Worm (Caenorhabditis elegans): ENCODE results near the gene nphp-4.

Gene nphp-4

DNA sequence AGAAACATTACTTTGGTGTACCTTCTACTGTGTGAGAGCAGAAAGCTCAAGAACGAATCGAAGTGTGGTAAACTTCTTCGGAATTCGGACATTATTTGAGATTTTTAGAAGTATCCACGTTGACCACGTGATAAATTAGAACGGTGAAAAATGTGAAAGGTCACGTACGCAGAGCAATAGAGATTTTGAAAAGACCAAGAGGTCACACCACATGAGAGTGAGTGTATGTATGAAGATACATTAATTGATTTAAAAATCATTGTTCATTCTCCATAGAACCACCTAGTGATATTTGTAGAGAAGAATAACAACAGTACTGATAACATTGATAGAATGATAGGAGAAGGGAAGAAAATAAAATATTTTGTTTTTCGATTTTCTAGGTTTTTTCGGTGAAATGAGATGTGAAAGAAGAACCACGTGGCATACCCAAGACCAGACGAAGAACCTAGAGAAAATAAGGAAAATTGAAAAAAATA lies 21.0 kb downstream of the nphp-4 start, which contains the start of gene pyc-1 (continued):
- no peak for TF ChIP-seq ceh-45 (GFP tag; IDR thresholded peaks at IDR 0.05)
- no peak for TF ChIP-seq sdc-2 (tag; optimal IDR thresholded peaks at IDR 0.05)

DNA sequence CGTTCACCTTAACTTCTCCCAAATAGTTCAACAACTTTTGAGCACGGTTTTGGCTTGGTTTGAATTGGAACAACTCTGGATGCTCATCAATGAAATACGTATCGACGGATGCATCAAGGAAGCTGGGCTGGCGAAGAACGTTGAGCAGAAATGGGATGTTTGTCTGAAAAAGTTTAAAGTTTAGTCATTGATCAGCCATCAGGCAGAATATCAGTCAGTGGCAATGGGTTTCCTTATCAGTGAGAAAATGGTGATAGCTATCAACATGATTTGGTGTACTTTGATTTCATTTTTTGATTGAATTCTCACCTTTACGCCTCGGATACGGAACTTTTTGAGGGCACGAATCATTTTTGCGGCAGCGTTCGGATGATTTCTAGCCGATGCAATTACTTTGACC lies 23.0 kb downstream of the nphp-4 start:
- no peak for TF ChIP-seq sdc-2 (tag; optimal IDR thresholded peaks at IDR 0.05)
- TF ChIP-seq hlh-15 (tag; optimal IDR thresholded peaks at IDR 0.05): no peak
- TF ChIP-seq rnt-1 (tag; optimal IDR thresholded peaks at IDR 0.05): no peak
- TF ChIP-seq elt-2 (tag; optimal IDR thresholded peaks at IDR 0.05): peak; percentile 34
- TF ChIP-seq odd-2 (tag; optimal IDR thresholded peaks at IDR 0.05): no peak

DNA sequence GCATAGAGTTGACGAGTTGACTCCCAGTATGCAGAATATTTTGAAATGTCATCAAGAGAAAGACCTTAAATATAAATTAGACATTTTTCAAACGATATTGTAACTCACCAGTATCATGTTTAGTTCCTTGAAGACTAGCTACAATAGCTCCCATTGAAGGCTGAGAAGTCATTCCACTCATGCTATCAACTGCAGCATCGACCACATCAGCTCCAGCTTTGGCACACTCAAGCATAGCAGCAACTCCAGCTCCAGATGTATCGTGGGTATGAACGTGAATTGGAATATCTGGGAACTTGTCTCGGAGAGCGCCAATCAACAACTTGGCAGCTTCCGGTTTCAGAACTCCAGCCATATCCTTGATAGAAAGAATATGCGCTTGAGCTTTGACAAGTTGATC lies 24.1 kb downstream of the nphp-4 start:
- TF ChIP-seq nhr-232 (tag; optimal IDR thresholded peaks at IDR 0.05): no peak
- TF ChIP-seq hlh-13 (GFP tag; optimal IDR thresholded peaks at IDR 0.05): no peak
- no peak for TF ChIP-seq ceh-18 (tag; optimal IDR thresholded peaks at IDR 0.05)
- no peak for TF ChIP-seq K09A11.1 (tag; optimal IDR thresholded peaks at IDR 0.05; ENCODE audit: insufficient read depth)

DNA sequence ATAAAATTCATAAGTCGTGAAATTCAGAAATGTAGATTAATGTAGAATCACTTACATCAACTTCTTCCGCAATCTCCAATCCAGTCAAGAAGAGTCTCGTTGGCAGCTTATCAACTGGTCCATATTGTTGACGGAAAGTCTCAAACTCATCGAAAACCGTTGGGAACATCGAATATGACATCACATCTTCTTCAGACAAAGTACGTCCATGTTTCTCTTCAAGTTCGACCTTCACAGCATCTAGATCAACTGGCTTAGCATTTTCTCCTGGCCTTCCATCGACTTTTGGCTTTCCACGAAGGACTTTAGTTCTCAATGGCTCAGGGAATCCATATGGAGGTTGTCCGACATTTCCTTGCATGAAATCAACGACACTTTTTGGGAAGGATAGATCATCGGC lies 24.7 kb downstream of the nphp-4 start:
- TF ChIP-seq madf-2 (tag; optimal IDR thresholded peaks at IDR 0.05) (no peak), odd-2 (tag; optimal IDR thresholded peaks at IDR 0.05) (no peak), hlh-13 (GFP tag; optimal IDR thresholded peaks at IDR 0.05) (no peak), pag-3 (tag; optimal IDR thresholded peaks at IDR 0.05; ENCODE audit: borderline replicate concordance) (no peak), ceh-34 (tag; optimal IDR thresholded peaks at IDR 0.05) (no peak), lin-11 (tag; optimal IDR thresholded peaks at IDR 0.05) (no peak), eyg-1 (tag; optimal IDR thresholded peaks at IDR 0.05) (no peak), ceh-14 (tag; optimal IDR thresholded peaks at IDR 0.05) (no peak), ama-1 (optimal IDR thresholded peaks at IDR 0.05) (no peak), ceh-45 (GFP tag; IDR thresholded peaks at IDR 0.05) (no peak), sox-2 (GFP tag; IDR thresholded peaks at IDR 0.05) (no peak), T23F11.4 (GFP tag; optimal IDR thresholded peaks at IDR 0.05) (no peak), ceh-2 (tag; optimal IDR thresholded peaks at IDR 0.05) (no peak), ceh-22 (tag; optimal IDR thresholded peaks at IDR 0.05) (no peak), hlh-8 (tag; optimal IDR thresholded peaks at IDR 0.05) (no peak), pax-1 (tag; optimal IDR thresholded peaks at IDR 0.05) (no peak), zip-5 (tag; optimal IDR thresholded peaks at IDR 0.05) (no peak), fkh-6 (tag; optimal IDR thresholded peaks at IDR 0.05) (no peak), ets-4 (tag; optimal IDR thresholded peaks at IDR 0.05) (no peak), ceh-30 (tag; optimal IDR thresholded peaks at IDR 0.05) (no peak)

DNA sequence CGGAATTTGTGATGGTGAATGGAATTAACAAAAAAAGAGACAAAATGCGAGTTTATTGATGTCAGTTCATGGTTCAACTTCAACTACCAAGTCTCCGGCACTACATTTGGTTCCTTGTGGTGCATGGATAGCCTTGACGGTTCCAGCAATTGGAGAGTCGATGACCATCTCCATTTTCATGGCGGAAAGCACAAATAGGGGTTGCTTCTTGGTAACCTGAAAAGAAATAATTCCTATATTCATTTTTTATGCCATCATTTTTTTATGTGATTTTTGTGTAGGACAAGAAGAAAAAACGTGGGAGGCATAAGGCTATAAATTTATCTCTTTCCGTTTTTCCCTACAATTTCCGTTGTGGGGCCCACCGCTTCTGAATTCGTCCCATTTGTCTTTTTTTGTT lies 25.5 kb downstream of the nphp-4 start:
- TF ChIP-seq unc-3 (GFP tag; conservative IDR thresholded peaks at IDR 0.05) (no peak), unc-3 (tag; optimal IDR thresholded peaks at IDR 0.05) (no peak), sox-4 (tag; optimal IDR thresholded peaks at IDR 0.05) (no peak), rnt-1 (tag; optimal IDR thresholded peaks at IDR 0.05) (no peak), ceh-2 (tag; optimal IDR thresholded peaks at IDR 0.05) (no peak), hlh-30 (tag; optimal IDR thresholded peaks at IDR 0.05; ENCODE audit: insufficient read depth) (no peak), che-1 (tag; optimal IDR thresholded peaks at IDR 0.05) (no peak), C38D4.7 (GFP tag; optimal IDR thresholded peaks at IDR 0.05) (no peak), hlh-13 (GFP tag; optimal IDR thresholded peaks at IDR 0.05) (no peak), ceh-31 (tag; optimal IDR thresholded peaks at IDR 0.05) (no peak), hlh-15 (tag; optimal IDR thresholded peaks at IDR 0.05) (no peak)

DNA sequence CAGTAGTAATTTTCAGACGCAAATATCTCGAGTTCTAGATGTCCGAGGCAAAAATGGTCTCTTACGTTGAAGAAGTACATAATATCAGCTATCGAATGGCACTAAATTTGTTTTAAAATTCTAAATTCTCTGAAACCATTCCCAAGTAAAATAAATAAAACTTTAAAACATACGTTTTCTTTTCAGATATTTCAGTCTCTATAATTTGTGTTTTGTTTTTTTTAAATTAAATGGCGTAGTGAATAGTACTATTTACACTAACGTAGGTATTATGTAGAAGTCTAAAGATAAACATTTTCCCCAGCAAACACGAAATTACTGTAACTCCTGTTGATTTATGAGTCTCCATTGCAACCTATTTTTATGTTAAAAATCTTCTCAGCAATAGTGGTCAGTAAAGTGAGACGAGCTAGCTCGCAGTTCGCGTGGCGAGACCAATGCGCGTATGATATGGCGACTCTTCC lies 26.2 kb downstream of the nphp-4 start:
- TF ChIP-seq sox-2 (GFP tag; IDR thresholded peaks at IDR 0.05) (no peak), pax-1 (tag; optimal IDR thresholded peaks at IDR 0.05) (no peak), hlh-13 (GFP tag; optimal IDR thresholded peaks at IDR 0.05) (no peak), ceh-34 (tag; optimal IDR thresholded peaks at IDR 0.05) (no peak), C38D4.7 (GFP tag; optimal IDR thresholded peaks at IDR 0.05) (no peak), npax-4 (tag; optimal IDR thresholded peaks at IDR 0.05) (no peak), K02D7.2 (tag; optimal IDR thresholded peaks at IDR 0.05) (no peak), lim-6 (tag; optimal IDR thresholded peaks at IDR 0.05) (no peak), lin-11 (tag; optimal IDR thresholded peaks at IDR 0.05) (no peak), tbx-2 (tag; optimal IDR thresholded peaks at IDR 0.05) (no peak), odd-2 (tag; optimal IDR thresholded peaks at IDR 0.05) (no peak), ceh-30 (tag; optimal IDR thresholded peaks at IDR 0.05) (no peak), ets-4 (tag; optimal IDR thresholded peaks at IDR 0.05) (no peak), hlh-30 (tag; optimal IDR thresholded peaks at IDR 0.05; ENCODE audit: insufficient read depth) (no peak), ceh-14 (tag; optimal IDR thresholded peaks at IDR 0.05) (no peak), nhr-232 (tag; optimal IDR thresholded peaks at IDR 0.05) (no peak)
